Fruit fly (Drosophila melanogaster) whole organism, embryonic: ENCODE results near the gene scny.

Source experiments
- CG10366 ChIP-seq: fragments of 200-800 bp; sonication (Bioruptor generic); IDR thresholded peaks from 2 replicates; pipeline ENCODE4 v1.3.6; 2022; ENCODE audit warnings: missing biosample characterization, missing genetic modification characterization
- CG11504 ChIP-seq: fragments of 200-800 bp; sonication (Bioruptor generic); optimal IDR thresholded peaks from 3 replicates; lab custom pipeline; 2019; ENCODE audit warnings: missing biosample characterization, mild to moderate bottlenecking, missing genetic modification characterization, moderate library complexity
- CG12104 ChIP-seq: fragments of 200-800 bp; sonication (Bioruptor generic); optimal IDR thresholded peaks from 3 replicates; lab custom pipeline; 2016; ENCODE audit warnings: missing biosample characterization, missing genetic modification characterization
- CG12659 ChIP-seq: fragments of 200-800 bp; sonication (Bioruptor generic); optimal IDR thresholded peaks from 3 replicates; lab custom pipeline; 2017; ENCODE audit warnings: mild to moderate bottlenecking, missing biosample characterization, missing genetic modification reagents, missing genetic modification characterization
- CG13287 ChIP-seq: fragments of 200-800 bp; sonication (Bioruptor generic); IDR thresholded peaks from 2 replicates; pipeline ENCODE4 v1.3.6; 2022; ENCODE audit warnings: missing biosample characterization, missing genetic modification characterization; ENCODE audit not compliant: partially characterized antibody
- CG13424 ChIP-seq: fragments of 200-800 bp; sonication (Bioruptor generic); optimal IDR thresholded peaks from 2 replicates; lab custom pipeline; 2019; ENCODE audit warnings: missing biosample characterization, mild to moderate bottlenecking, missing genetic modification characterization, moderate library complexity
- CG14965 ChIP-seq: fragments of 200-800 bp; sonication (Bioruptor generic); optimal IDR thresholded peaks from 2 replicates; lab custom pipeline; 2016; ENCODE audit warnings: missing biosample characterization, missing genetic modification characterization, borderline replicate concordance
- CG17802 ChIP-seq: fragments of 200-800 bp; sonication (Bioruptor generic); optimal IDR thresholded peaks from 2 replicates; lab custom pipeline; 2018; ENCODE audit warnings: missing biosample characterization, mild to moderate bottlenecking, missing genetic modification characterization, moderate library complexity
- CG18476 ChIP-seq: fragments of 200-800 bp; sonication (Bioruptor generic); optimal IDR thresholded peaks from 2 replicates; lab custom pipeline; 2016; ENCODE audit warnings: missing biosample characterization, mild to moderate bottlenecking, missing genetic modification characterization
- CG2116 ChIP-seq: fragments of 200-800 bp; sonication (Bioruptor generic); optimal IDR thresholded peaks from 3 replicates; lab custom pipeline; 2018; ENCODE audit warnings: missing biosample characterization, mild to moderate bottlenecking, missing genetic modification characterization
- CG2199 ChIP-seq: fragments of 200-800 bp; sonication (Bioruptor generic); IDR thresholded peaks from 3 replicates; pipeline ENCODE4 v1.3.6; 2022; ENCODE audit warnings: missing biosample characterization, missing genetic modification characterization
- CG32772 ChIP-seq: fragments of 200-800 bp; sonication (Bioruptor generic); IDR thresholded peaks from 2 replicates; pipeline ENCODE4 v1.3.6; 2022; ENCODE audit warnings: missing biosample characterization, missing genetic modification characterization
- CG34422 ChIP-seq: fragments of 200-800 bp; sonication (Bioruptor generic); IDR thresholded peaks from 3 replicates; pipeline ENCODE4 v1.3.6; 2022; ENCODE audit warnings: missing biosample characterization, missing genetic modification characterization
- CG42726 ChIP-seq: fragments of 200-800 bp; sonication (Bioruptor generic); IDR thresholded peaks from 2 replicates; pipeline ENCODE4 v1.3.6; 2022; ENCODE audit warnings: missing biosample characterization, missing genetic modification characterization; ENCODE audit not compliant: partially characterized antibody
- CG6272 ChIP-seq: fragments of 200-800 bp; sonication (Bioruptor generic); IDR thresholded peaks from 2 replicates; pipeline ENCODE4 v1.3.6; 2022; ENCODE audit warnings: missing biosample characterization, missing genetic modification characterization
- CG6654 ChIP-seq: fragments of 200-800 bp; sonication (Bioruptor generic); optimal IDR thresholded peaks from 2 replicates; lab custom pipeline; 2017; ENCODE audit warnings: missing biosample characterization, mild to moderate bottlenecking, missing genetic modification characterization
- CG6765 ChIP-seq: fragments of 200-800 bp; sonication (Bioruptor generic); optimal IDR thresholded peaks from 3 replicates; lab custom pipeline; 2017; ENCODE audit warnings: missing biosample characterization, mild to moderate bottlenecking, missing genetic modification characterization
- CG6791 ChIP-seq: fragments of 200-800 bp; sonication (Bioruptor generic); IDR thresholded peaks from 3 replicates; pipeline ENCODE4 v1.3.6; 2022; ENCODE audit warnings: missing biosample characterization, missing genetic modification characterization; ENCODE audit not compliant: partially characterized antibody
- CG8359 ChIP-seq: fragments of 200-800 bp; sonication (Bioruptor generic); optimal IDR thresholded peaks from 2 replicates; lab custom pipeline; 2017; ENCODE audit warnings: missing biosample characterization, mild to moderate bottlenecking, missing genetic modification characterization, borderline replicate concordance
- CG8478 ChIP-seq: fragments of >200 bp; optimal IDR thresholded peaks from 2 replicates; lab custom pipeline; 2018
- CG9437 ChIP-seq: fragments of 200-800 bp; sonication (Bioruptor generic); optimal IDR thresholded peaks from 2 replicates; lab custom pipeline; 2018; ENCODE audit warnings: missing biosample characterization, mild to moderate bottlenecking, missing genetic modification characterization
- CG9727 ChIP-seq: fragments of 200-800 bp; sonication (Bioruptor generic); optimal IDR thresholded peaks from 3 replicates; lab custom pipeline; 2017; ENCODE audit warnings: missing biosample characterization, mild to moderate bottlenecking, missing genetic modification characterization
- Gug ChIP-seq: fragments of 200-800 bp; sonication (Bioruptor generic); IDR thresholded peaks from 4 replicates; pipeline ENCODE4 v1.3.6; 2022; ENCODE audit warnings: missing biosample characterization, missing genetic modification characterization
- HLH4C ChIP-seq: fragments of 200-800 bp; sonication (Bioruptor generic); IDR thresholded peaks from 3 replicates; pipeline ENCODE4 v1.3.6; 2022; ENCODE audit warnings: missing biosample characterization, missing genetic modification characterization; ENCODE audit not compliant: partially characterized antibody
- HLH54F ChIP-seq: fragments of 200-800 bp; sonication (Bioruptor generic); optimal IDR thresholded peaks from 3 replicates; lab custom pipeline; 2016; ENCODE audit warnings: missing biosample characterization, missing genetic modification characterization
- Hr39 ChIP-seq: fragments of >200 bp; optimal IDR thresholded peaks from 2 replicates; lab custom pipeline; 2017
- NC2β ChIP-seq: fragments of 200-800 bp; sonication (Bioruptor generic); optimal IDR thresholded peaks from 2 replicates; lab custom pipeline; 2016; ENCODE audit warnings: missing biosample characterization, missing genetic modification characterization
- NFAT ChIP-seq: fragments of 200-800 bp; sonication (Bioruptor generic); IDR thresholded peaks from 2 replicates; pipeline ENCODE4 v1.3.6; 2022; ENCODE audit warnings: missing biosample characterization, missing genetic modification characterization
- Oaz ChIP-seq: fragments of 200-800 bp; sonication (Bioruptor generic); IDR thresholded peaks from 2 replicates; pipeline ENCODE4 v1.3.6; 2022; ENCODE audit warnings: missing biosample characterization, missing genetic modification characterization
- Taf1 ChIP-seq: fragments of 200-800 bp; sonication (Bioruptor generic); IDR thresholded peaks from 2 replicates; pipeline ENCODE4 v1.3.6; 2022; ENCODE audit warnings: missing biosample characterization, missing genetic modification characterization
- Usf ChIP-seq: fragments of 200-800 bp; sonication (Bioruptor generic); optimal IDR thresholded peaks from 2 replicates; lab custom pipeline; 2017; ENCODE audit warnings: missing genotype, missing biosample characterization, missing genetic modification characterization
- YL-1 ChIP-seq: fragments of 200-800 bp; sonication (Bioruptor generic); optimal IDR thresholded peaks from 3 replicates; lab custom pipeline; 2017; ENCODE audit warnings: missing biosample characterization, mild to moderate bottlenecking, missing genetic modification characterization
- al ChIP-seq: fragments of 200-800 bp; sonication (Bioruptor generic); IDR thresholded peaks from 2 replicates; pipeline ENCODE4 v1.3.6; 2022; ENCODE audit warnings: missing biosample characterization, missing genetic modification characterization
- ara ChIP-seq: fragments of 200-800 bp; sonication (Bioruptor generic); IDR thresholded peaks from 2 replicates; pipeline ENCODE4 v1.3.6; 2022; ENCODE audit warnings: missing biosample characterization, missing genetic modification characterization
- bowl ChIP-seq: fragments of 200-800 bp; sonication (Bioruptor generic); IDR thresholded peaks from 2 replicates; pipeline ENCODE4 v1.3.6; 2022; ENCODE audit warnings: missing biosample characterization, missing genetic modification characterization
- bsh ChIP-seq, 2 experiments: fragments of 200-800 bp; sonication (Bioruptor generic); optimal IDR thresholded peaks; 2 replicates each; lab custom pipeline; 2017 to 2018; ENCODE audit warnings: mild to moderate bottlenecking in 2 of 2, missing biosample characterization in 2 of 2, missing genetic modification characterization in 2 of 2, moderate library complexity in 1 of 2
- dm ChIP-seq: fragments of 200-800 bp; sonication (Bioruptor generic); optimal IDR thresholded peaks from 3 replicates; lab custom pipeline; 2016; ENCODE audit warnings: missing biosample characterization, missing genetic modification characterization
- ewg ChIP-seq: fragments of 200-800 bp; sonication (Bioruptor generic); optimal IDR thresholded peaks from 3 replicates; lab custom pipeline; 2017; ENCODE audit warnings: mild to moderate bottlenecking, missing biosample characterization, missing genetic modification reagents, missing genetic modification characterization
- exex ChIP-seq: fragments of 200-800 bp; sonication (Bioruptor generic); optimal IDR thresholded peaks from 4 replicates; lab custom pipeline; 2018; ENCODE audit warnings: missing biosample characterization, mild to moderate bottlenecking, missing genetic modification characterization, moderate library complexity
- onecut ChIP-seq: fragments of 200-800 bp; sonication (Bioruptor generic); IDR thresholded peaks from 2 replicates; pipeline ENCODE4 v1.3.6; 2022; ENCODE audit warnings: missing biosample characterization, missing genetic modification characterization
- pzg ChIP-seq: fragments of 200-800 bp; sonication (Bioruptor generic); optimal IDR thresholded peaks from 3 replicates; lab custom pipeline; 2018; ENCODE audit warnings: missing biosample characterization, mild to moderate bottlenecking, missing genetic modification characterization, moderate library complexity
- rib ChIP-seq: fragments of 200-800 bp; sonication (Bioruptor generic); IDR thresholded peaks from 2 replicates; pipeline ENCODE4 v1.3.6; 2022; ENCODE audit warnings: missing biosample characterization, missing genetic modification characterization
- ro ChIP-seq: fragments of 200-800 bp; sonication (Bioruptor generic); IDR thresholded peaks from 2 replicates; pipeline ENCODE4 v1.3.6; 2022; ENCODE audit warnings: missing biosample characterization, missing genetic modification characterization
- ssp ChIP-seq: fragments of 200-800 bp; sonication (Bioruptor generic); IDR thresholded peaks from 2 replicates; pipeline ENCODE4 v1.3.6; 2022; ENCODE audit warnings: missing biosample characterization, missing genetic modification characterization
- tap ChIP-seq: fragments of 200-800 bp; optimal IDR thresholded peaks from 3 replicates; lab custom pipeline; 2019; ENCODE audit warnings: missing biosample characterization, mild to moderate bottlenecking, missing genetic modification characterization, moderate library complexity
- trem ChIP-seq: fragments of 200-800 bp; optimal IDR thresholded peaks from 3 replicates; lab custom pipeline; 2019; ENCODE audit warnings: missing biosample characterization, mild to moderate bottlenecking, missing genetic modification characterization, moderate library complexity
- tx ChIP-seq: fragments of 200-800 bp; sonication (Bioruptor generic); optimal IDR thresholded peaks from 2 replicates; lab custom pipeline; 2016; ENCODE audit warnings: missing biosample characterization, missing genetic modification characterization
- wor ChIP-seq: fragments of 200-800 bp; sonication (Bioruptor generic); IDR thresholded peaks from 2 replicates; pipeline ENCODE4 v1.3.6; 2022; ENCODE audit warnings: missing biosample characterization, missing genetic modification characterization
- zen2 ChIP-seq: fragments of 200-800 bp; sonication (Bioruptor generic); IDR thresholded peaks from 3 replicates; pipeline ENCODE4 v1.3.6; 2022; ENCODE audit warnings: missing biosample characterization, missing genetic modification characterization; ENCODE audit not compliant: partially characterized antibody

scny gene

dm6 chr3L:5770817-5771425 is 2.1 kb downstream of the scny start (continued):
- no peak; the same call in 1 of the 2 replicates for TF ChIP-seq onecut
- peak; percentile 52 for TF ChIP-seq CG6654 (GFP tag; lab: Kevin White, UChicago)
- peak; percentile 79 for TF ChIP-seq CG6791 (GFP tag; lab: Robert Waterston, UW)
- peak; percentile 41; the same call in 1 of the 2 replicates for TF ChIP-seq Taf1 (GFP tag; lab: Robert Waterston, UW)
- TF ChIP-seq ssp (GFP tag; lab: Robert Waterston, UW): peak; percentile 34; the same call in 1 of the 2 replicates
- TF ChIP-seq CG42726: peak; percentile 67; the same call in 1 of the 2 replicates
- TF ChIP-seq al: peak; percentile 53; the same call in 1 of the 2 replicates
- TF ChIP-seq CG8359 (GFP tag; lab: Kevin White, UChicago): peak; percentile 46
- TF ChIP-seq CG18476 (GFP tag; lab: Kevin White, UChicago): peak; percentile 84
- no peak for TF ChIP-seq CG14965 (GFP tag; lab: Kevin White, UChicago)
- TF ChIP-seq ro: no peak
- peak; percentile 31 for TF ChIP-seq CG17802
- peak; percentile 46; the same call in 1 of the 2 replicates for TF ChIP-seq NFAT (GFP tag; lab: Robert Waterston, UW)
- TF ChIP-seq Oaz: peak; percentile 27; the same call in 1 of the 2 replicates
- peak; percentile 61 for TF ChIP-seq Usf (GFP tag; lab: Kevin White, UChicago)
- TF ChIP-seq CG13424: peak; percentile 92
- TF ChIP-seq CG2199: 0 out of 3 replicates have a peak, but pooled peaks have one; percentile 23
- no peak for TF ChIP-seq rib (GFP tag; lab: Robert Waterston, UW)

- peak; percentile 16 for TF ChIP-seq ewg (GFP tag; lab: Kevin White, UChicago)
- TF ChIP-seq CG34422 (GFP tag; lab: Robert Waterston, UW): no peak
Observed at dm6 chr3L:5774782-5775181, 6.0 kb downstream of the scny start.

dm6 chr3L:5777114-5777513 is 8.3 kb downstream of the scny start, which contains the start of gene vito:
vito (minus strand) TSS chr3L:5777333.
- no peak for TF ChIP-seq tx (GFP tag; lab: Kevin White, UChicago)
- 0 out of 2 replicates have a peak, but pooled peaks have one; percentile 14 for TF ChIP-seq CG13287 (GFP tag; lab: Robert Waterston, UW)
- peak; percentile 28 for TF ChIP-seq YL-1 (GFP tag; lab: Kevin White, UChicago)
- peak; percentile 26 for TF ChIP-seq CG9437
- peak; percentile 11 for TF ChIP-seq trem
- TF ChIP-seq Hr39 (lab: Kevin White, UChicago): no peak
- TF ChIP-seq CG32772: no peak
- no peak for TF ChIP-seq HLH54F (GFP tag; lab: Kevin White, UChicago)
- TF ChIP-seq wor (GFP tag; lab: Robert Waterston, UW): no peak
- no peak for TF ChIP-seq NC2β (GFP tag; lab: Kevin White, UChicago)
- TF ChIP-seq CG8478 (lab: Kevin White, UChicago): no peak
- TF ChIP-seq HLH4C (GFP tag; lab: Robert Waterston, UW): no peak
- no peak for TF ChIP-seq bsh (GFP tag; optimal IDR thresholded peaks at IDR 0.05; lab: Kevin White, UChicago)
- no peak for TF ChIP-seq bowl (GFP tag; lab: Robert Waterston, UW)
- TF ChIP-seq ara (GFP tag; lab: Robert Waterston, UW): no peak
- TF ChIP-seq Gug (GFP tag; lab: Robert Waterston, UW): no peak
- TF ChIP-seq exex (tag; lab: Kevin White, UChicago): no peak
- no peak for TF ChIP-seq CG6272 (GFP tag; lab: Robert Waterston, UW)
- TF ChIP-seq CG12104 (GFP tag; lab: Kevin White, UChicago): no peak
- no peak for TF ChIP-seq CG2116 (GFP tag; lab: Kevin White, UChicago)
- no peak for TF ChIP-seq CG6765 (GFP tag; lab: Kevin White, UChicago)
- peak; percentile 70 for TF ChIP-seq dm (GFP tag; lab: Kevin White, UChicago)
- no peak for TF ChIP-seq CG10366 (GFP tag; lab: Robert Waterston, UW)
- no peak for TF ChIP-seq CG9727
- TF ChIP-seq zen2 (GFP tag; lab: Robert Waterston, UW): no peak
- TF ChIP-seq CG12659: no peak
- TF ChIP-seq tap (tag; lab: Kevin White, UChicago): no peak
- TF ChIP-seq CG11504 (tag; lab: Kevin White, UChicago): no peak
- peak; percentile 16 for TF ChIP-seq pzg
